Worm (Caenorhabditis elegans): ENCODE data around the gene dod-20.

DNA sequence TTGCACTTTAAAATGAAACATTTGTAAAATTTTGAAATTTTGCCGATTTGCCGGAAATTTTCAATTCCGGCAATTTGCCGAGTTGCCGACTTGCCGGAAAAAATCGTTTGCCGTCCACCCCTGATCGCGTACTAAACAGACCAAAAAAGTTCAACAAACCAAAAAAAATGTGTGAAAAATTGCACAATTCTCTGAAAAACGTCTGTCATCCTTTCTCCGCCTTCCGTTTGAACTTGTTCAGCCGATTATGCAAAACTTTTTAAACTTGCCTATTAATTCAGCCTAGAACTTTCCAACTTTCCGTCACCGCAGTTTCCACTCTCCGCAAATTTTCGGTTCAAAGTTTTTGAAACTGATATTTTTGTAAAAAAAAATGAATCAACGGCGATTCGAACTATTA lies 1.9 kb downstream of the dod-20 start, which contains the start of gene B0554.5:
- TF ChIP-seq fos-1 (tag; optimal IDR thresholded peaks at IDR 0.05) (no peak), unc-55 (GFP tag; optimal IDR thresholded peaks at IDR 0.05) (no peak), ztf-4 (tag; optimal IDR thresholded peaks at IDR 0.05) (no peak), lin-13 (GFP tag; optimal IDR thresholded peaks at IDR 0.05) (no peak), egl-27 (tag; optimal IDR thresholded peaks at IDR 0.05) (no peak), unc-62 (GFP tag; optimal IDR thresholded peaks at IDR 0.05) (no peak), ceh-16 (tag; optimal IDR thresholded peaks at IDR 0.05) (no peak), zag-1 (tag; optimal IDR thresholded peaks at IDR 0.05) (no peak), nhr-25 (tag; optimal IDR thresholded peaks at IDR 0.05) (no peak), snpc-4 (tag; optimal IDR thresholded peaks at IDR 0.05) (no peak), nhr-237 (tag; optimal IDR thresholded peaks at IDR 0.05) (no peak), unc-39 (tag; optimal IDR thresholded peaks at IDR 0.05) (no peak)

All from whole organism, L2 larva.